Worm (Caenorhabditis elegans) whole organism, late embryonic: ENCODE measurements around the gene F33E11.2.

ENCODE experiments used
- ama-1 ChIP-seq: fragments of 150-350 bp; optimal IDR thresholded peaks from 2 replicates; lab custom pipeline; 2014
- dve-1 ChIP-seq: sonication (generic microtip); optimal IDR thresholded peaks from 2 replicates; lab custom pipeline; 2017; ENCODE audit warnings: antibody characterized with exemption, mild to moderate bottlenecking, missing genetic modification characterization, missing compliant biosample characterization
- fax-1 ChIP-seq: sonication (generic microtip); optimal IDR thresholded peaks from 2 replicates; lab custom pipeline; 2016; ENCODE audit warnings: missing genotype, missing genetic modification characterization, missing compliant biosample characterization
- nhr-11 ChIP-seq: fragments of 150-350 bp; optimal IDR thresholded peaks from 2 replicates; lab custom pipeline; 2014; ENCODE audit warnings: missing biosample characterization, missing genetic modification characterization
- odd-2 ChIP-seq: sonication (generic microtip); optimal IDR thresholded peaks from 2 replicates; lab custom pipeline; 2017; ENCODE audit warnings: antibody characterized with exemption, mild to moderate bottlenecking, missing genetic modification characterization, missing compliant biosample characterization
- pqm-1 ChIP-seq: sonication (generic microtip); optimal IDR thresholded peaks from 2 replicates; lab custom pipeline; 2016; ENCODE audit warnings: missing genetic modification characterization, missing compliant biosample characterization
- tbx-2 ChIP-seq: sonication (generic microtip); optimal IDR thresholded peaks from 2 replicates; lab custom pipeline; 2016; ENCODE audit warnings: missing genetic modification characterization, missing compliant biosample characterization
- ztf-16 ChIP-seq: sonication (generic microtip); optimal IDR thresholded peaks from 2 replicates; lab custom pipeline; 2017; ENCODE audit warnings: missing genetic modification characterization, missing compliant biosample characterization

- TF ChIP-seq fax-1 (tag; lab: Kevin White, UChicago), result no peak
- no peak for TF ChIP-seq pqm-1 (tag; lab: Kevin White, UChicago)
- TF ChIP-seq ztf-16 (tag; lab: Kevin White, UChicago), result no peak
- TF ChIP-seq ama-1 (lab: Kevin White, UChicago), result no peak
- TF ChIP-seq dve-1 (tag; lab: Kevin White, UChicago), result no peak
- TF ChIP-seq tbx-2 (tag; lab: Kevin White, UChicago), result no peak
- TF ChIP-seq nhr-11, result no peak
- TF ChIP-seq odd-2, result no peak
These were observed 43.2 kb upstream of the F33E11.2 start, which contains the start of gene str-121 for ce11 chrV:254591-254990.
